Worm (Caenorhabditis elegans) whole organism, young adult: ENCODE data around the gene srw-2.

Experiments
- D2030.7 ChIP-seq: fragments of 200-800 bp; sonication (Bioruptor generic); IDR thresholded peaks from 2 replicates; pipeline ENCODE4 v1.3.6; 2022; ENCODE audit warnings: missing genetic modification reagents, missing genetic modification characterization, missing compliant biosample characterization
- atf-7 ChIP-seq: sonication (generic microtip); optimal IDR thresholded peaks from 2 replicates; lab custom pipeline; 2017; ENCODE audit warnings: mild to moderate bottlenecking, missing genetic modification characterization, missing compliant biosample characterization
- attf-3 ChIP-seq: fragments of 200-800 bp; sonication (Bioruptor generic); conservative IDR thresholded peaks from 2 replicates; pipeline ENCODE4 v1.3.6; 2022; ENCODE audit warnings: missing genetic modification reagents, missing genetic modification characterization, missing compliant biosample characterization
- lin-40 ChIP-seq: sonication (generic microtip); optimal IDR thresholded peaks from 2 replicates; lab custom pipeline; 2016; ENCODE audit warnings: missing genetic modification characterization, mild to moderate bottlenecking, missing compliant biosample characterization, missing genotype, missing genetic modification reagents
- nfya-1 ChIP-seq: sonication (generic microtip); optimal IDR thresholded peaks from 2 replicates; lab custom pipeline; 2017; ENCODE audit warnings: antibody characterized with exemption, missing compliant biosample characterization, missing genetic modification characterization, borderline replicate concordance; ENCODE audit not compliant: insufficient read depth
- nhr-120 ChIP-seq: fragments of 200-800 bp; sonication (Bioruptor generic); IDR thresholded peaks from 2 replicates; pipeline ENCODE4 v1.3.6; 2022; ENCODE audit warnings: missing genetic modification characterization, missing compliant biosample characterization
- pbrm-1 ChIP-seq: fragments of 200-800 bp; sonication (Bioruptor generic); IDR thresholded peaks from 2 replicates; pipeline ENCODE4 v1.3.6; 2022; ENCODE audit warnings: missing genetic modification reagents, missing genetic modification characterization, missing compliant biosample characterization
- snpc-4 ChIP-seq, 5 experiments: fragments of 150-350 bp in 1 of 5; sonication (generic microtip) in 4 of 5; optimal IDR thresholded peaks; 2 replicates each; lab custom pipeline; 2014 to 2018; ENCODE audit warnings: missing genetic modification characterization in 5 of 5, missing biosample characterization in 3 of 5, antibody characterized with exemption in 2 of 5, mild to moderate bottlenecking in 2 of 5, missing compliant biosample characterization in 2 of 5, missing genotype in 2 of 5, moderate library complexity in 2 of 5, missing genetic modification reagents in 1 of 5
- unc-130 ChIP-seq: sonication (generic microtip); optimal IDR thresholded peaks from 2 replicates; lab custom pipeline; 2016; ENCODE audit warnings: missing genetic modification reagents, missing genetic modification characterization, missing compliant biosample characterization

DNA sequence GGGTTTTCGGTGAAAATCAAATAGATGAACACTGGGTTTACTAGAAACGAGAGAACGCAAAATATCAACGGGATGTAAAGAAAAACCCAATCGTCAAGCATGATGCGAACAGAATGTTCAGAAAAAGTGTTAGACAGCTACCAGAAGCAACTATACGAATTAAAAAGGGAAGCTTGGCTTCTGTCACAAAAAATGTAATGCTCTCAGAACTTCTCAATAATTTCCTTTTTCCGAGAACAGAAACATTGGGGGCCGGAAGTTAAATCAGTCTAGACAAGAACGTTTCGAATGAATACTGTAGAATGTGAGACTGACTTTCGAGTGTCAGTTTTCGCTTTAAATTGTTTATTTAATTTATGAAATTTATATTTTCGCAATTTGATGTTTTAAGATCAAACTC, 29.1 kb downstream of the srw-2 start, which contains the start of gene srj-54:
- TF ChIP-seq unc-130 (GFP tag; lab: Kevin White, UChicago) (no peak), pbrm-1 (GFP tag; lab: Robert Waterston, UW) (no peak), atf-7 (tag; lab: Kevin White, UChicago) (no peak), nhr-120 (GFP tag; lab: Robert Waterston, UW) (no peak), snpc-4 (GFP tag; optimal IDR thresholded peaks at IDR 0.05; lab: Kevin White, UChicago) (no peak), snpc-4 (tag; optimal IDR thresholded peaks at IDR 0.05; lab: Kevin White, UChicago) (no peak), D2030.7 (GFP tag; lab: Robert Waterston, UW) (no peak), nfya-1 (tag; lab: Kevin White, UChicago) (no peak), lin-40 (tag; lab: Kevin White, UChicago) (no peak), attf-3 (GFP tag; lab: Robert Waterston, UW) (no peak)
